Worm (Caenorhabditis elegans) whole organism, L1 larva: ENCODE results near the gene flp-8.

ENCODE experiments used
- C34B4.2 ChIP-seq: sonication (generic microtip); optimal IDR thresholded peaks from 2 replicates; lab custom pipeline; 2017; ENCODE audit warnings: mild to moderate bottlenecking, missing genetic modification characterization, missing compliant biosample characterization
- alr-1 ChIP-seq: fragments of 200-800 bp; sonication (Bioruptor generic); optimal IDR thresholded peaks from 2 replicates; lab custom pipeline; 2018; ENCODE audit warnings: borderline replicate concordance, mild to moderate bottlenecking, missing genetic modification characterization, missing compliant biosample characterization
- ceh-63 ChIP-seq: fragments of 200-800 bp; sonication (Bioruptor generic); optimal IDR thresholded peaks from 2 replicates; lab custom pipeline; 2018; ENCODE audit warnings: mild to moderate bottlenecking, missing genetic modification characterization, missing compliant biosample characterization
- ceh-82 ChIP-seq, 3 experiments: fragments of 150-350 bp in 1 of 3; sonication (generic microtip) in 2 of 3; optimal IDR thresholded peaks; 2 replicates each; lab custom pipeline; 2014 to 2017; ENCODE audit warnings: missing biosample characterization in 3 of 3, missing genetic modification characterization in 3 of 3
- ceh-88 ChIP-seq: fragments of 200-800 bp; sonication (Bioruptor generic); IDR thresholded peaks from 2 replicates; pipeline ENCODE4 v1.3.6; 2022; ENCODE audit warnings: missing genetic modification characterization, missing compliant biosample characterization
- ces-1 ChIP-seq: fragments of 150-350 bp; optimal IDR thresholded peaks from 2 replicates; lab custom pipeline; 2014; ENCODE audit warnings: missing biosample characterization, missing genetic modification reagents, missing genetic modification characterization
- dsc-1 ChIP-seq: sonication (generic microtip); optimal IDR thresholded peaks from 2 replicates; lab custom pipeline; 2016; ENCODE audit warnings: mild to moderate bottlenecking, missing genetic modification characterization, missing compliant biosample characterization
- egl-13 ChIP-seq: sonication (generic microtip); optimal IDR thresholded peaks from 2 replicates; lab custom pipeline; 2016; ENCODE audit warnings: missing genotype, missing genetic modification reagents, missing genetic modification characterization, missing compliant biosample characterization
- fkh-10 ChIP-seq: sonication (generic microtip); optimal IDR thresholded peaks from 2 replicates; lab custom pipeline; 2017; ENCODE audit warnings: missing biosample characterization, missing genetic modification reagents, missing genetic modification characterization
- hlh-17 ChIP-seq: fragments of 200-800 bp; sonication (Bioruptor generic); optimal IDR thresholded peaks from 2 replicates; lab custom pipeline; 2018; ENCODE audit warnings: missing genetic modification characterization, mild to moderate bottlenecking, missing compliant biosample characterization, moderate library complexity, borderline replicate concordance
- hpl-2 ChIP-seq: fragments of 150-350 bp; optimal IDR thresholded peaks from 2 replicates; lab custom pipeline; 2014; ENCODE audit warnings: missing biosample characterization, missing genetic modification reagents, missing genetic modification characterization
- isw-1 ChIP-seq: fragments of 200-800 bp; sonication (Bioruptor generic); IDR thresholded peaks from 2 replicates; pipeline ENCODE4 v1.3.6; 2022; ENCODE audit warnings: missing genetic modification characterization, missing compliant biosample characterization
- jun-1 ChIP-seq: fragments of 150-350 bp; optimal IDR thresholded peaks from 2 replicates; lab custom pipeline; 2014; ENCODE audit warnings: missing biosample characterization, missing genetic modification reagents, missing genetic modification characterization
- lin-15B ChIP-seq: fragments of 150-350 bp; sonication (generic microtip); optimal IDR thresholded peaks from 3 replicates; lab custom pipeline; 2014; ENCODE audit warnings: missing biosample characterization, missing genetic modification characterization
- mab-9 ChIP-seq: fragments of 200-800 bp; sonication (Bioruptor generic); IDR thresholded peaks from 2 replicates; pipeline ENCODE4 v1.3.6; 2022; ENCODE audit warnings: missing genetic modification reagents, missing genetic modification characterization, missing compliant biosample characterization
- mdl-1 ChIP-seq, 2 experiments: fragments of 150-350 bp; optimal IDR thresholded peaks; 2 replicates each; lab custom pipeline; 2014 to 2017; ENCODE audit warnings: missing biosample characterization in 2 of 2, missing genetic modification characterization in 2 of 2, inconsistent platforms in 1 of 2
- mef-2 ChIP-seq: fragments of 150-350 bp; optimal IDR thresholded peaks from 2 replicates; lab custom pipeline; 2014; ENCODE audit warnings: missing biosample characterization, missing genetic modification characterization
- mep-1 ChIP-seq: fragments of 150-350 bp; optimal IDR thresholded peaks from 2 replicates; lab custom pipeline; 2014; ENCODE audit warnings: missing biosample characterization, missing genetic modification characterization
- nhr-12 ChIP-seq: sonication (generic microtip); optimal IDR thresholded peaks from 2 replicates; lab custom pipeline; 2017; ENCODE audit warnings: missing biosample characterization, missing genetic modification characterization
- nhr-19 ChIP-seq: fragments of 200-800 bp; sonication (Bioruptor generic); conservative IDR thresholded peaks from 2 replicates; pipeline ENCODE4 v1.3.6; 2022; ENCODE audit warnings: missing genetic modification characterization, missing compliant biosample characterization
- nhr-77 ChIP-seq: fragments of 150-350 bp; optimal IDR thresholded peaks from 2 replicates; lab custom pipeline; 2014; ENCODE audit warnings: missing biosample characterization, missing genetic modification characterization
- snpc-4 ChIP-seq: fragments of 150-350 bp; optimal IDR thresholded peaks from 2 replicates; lab custom pipeline; 2014; ENCODE audit warnings: missing biosample characterization, missing genetic modification characterization
- snu-23 ChIP-seq: sonication (generic microtip); optimal IDR thresholded peaks from 2 replicates; lab custom pipeline; 2016; ENCODE audit warnings: missing genetic modification characterization, missing compliant biosample characterization
- sup-37 ChIP-seq: fragments of 200-800 bp; sonication (Bioruptor generic); optimal IDR thresholded peaks from 2 replicates; lab custom pipeline; 2018; ENCODE audit warnings: mild to moderate bottlenecking, missing genetic modification characterization, missing compliant biosample characterization
- tbx-2 ChIP-seq: sonication (generic microtip); optimal IDR thresholded peaks from 2 replicates; lab custom pipeline; 2016; ENCODE audit warnings: missing genetic modification characterization, missing compliant biosample characterization
- unc-30 ChIP-seq: sonication (generic microtip); optimal IDR thresholded peaks from 2 replicates; lab custom pipeline; 2017; ENCODE audit warnings: missing biosample characterization, missing genetic modification characterization
- unc-86 ChIP-seq: sonication (generic microtip); optimal IDR thresholded peaks from 2 replicates; lab custom pipeline; 2016; ENCODE audit warnings: missing genetic modification characterization, missing compliant biosample characterization
- vab-15 ChIP-seq: sonication (generic microtip); optimal IDR thresholded peaks from 2 replicates; lab custom pipeline; 2017; ENCODE audit warnings: missing genotype, mild to moderate bottlenecking, missing genetic modification characterization, missing compliant biosample characterization
- xbp-1 ChIP-seq: sonication (generic microtip); optimal IDR thresholded peaks from 2 replicates; lab custom pipeline; 2016; ENCODE audit warnings: missing genetic modification characterization, missing compliant biosample characterization

Gene flp-8

DNA sequence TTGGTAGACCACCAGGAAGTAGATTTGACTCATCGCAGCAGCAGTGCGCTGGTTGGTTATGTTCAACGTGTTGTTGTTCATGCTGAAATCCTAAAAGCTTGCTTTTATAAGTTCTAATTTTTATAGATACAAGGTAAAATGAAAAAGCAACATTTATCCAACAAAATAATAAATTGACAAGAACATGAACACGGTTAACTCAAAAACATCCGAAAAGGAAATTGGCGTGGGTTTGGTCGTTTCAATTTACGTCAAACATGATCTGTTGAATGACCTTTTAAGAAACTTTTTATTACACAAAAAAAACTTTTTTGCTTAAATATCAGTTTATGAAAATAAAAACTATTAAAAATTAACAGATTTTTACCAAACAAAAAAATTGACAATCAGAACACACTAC lies 47.6 kb downstream of the flp-8 start, which contains the start of gene ntr-2:
Gene ntr-2, minus strand, starts transcription at position 101 of the 400 bp plus-strand sequence.
- TF ChIP-seq mef-2 (tag; lab: Kevin White, UChicago) (no peak), ceh-63 (GFP tag; lab: Kevin White, UChicago) (no peak), lin-15B (tag; lab: Kevin White, UChicago) (no peak), nhr-77 (no peak), dsc-1 (tag; lab: Kevin White, UChicago) (no peak), ceh-82 (tag; optimal IDR thresholded peaks at IDR 0.05; lab: Kevin White, UChicago) (no peak), hpl-2 (GFP tag; lab: Kevin White, UChicago) (no peak), sup-37 (GFP tag; lab: Kevin White, UChicago) (no peak)

DNA sequence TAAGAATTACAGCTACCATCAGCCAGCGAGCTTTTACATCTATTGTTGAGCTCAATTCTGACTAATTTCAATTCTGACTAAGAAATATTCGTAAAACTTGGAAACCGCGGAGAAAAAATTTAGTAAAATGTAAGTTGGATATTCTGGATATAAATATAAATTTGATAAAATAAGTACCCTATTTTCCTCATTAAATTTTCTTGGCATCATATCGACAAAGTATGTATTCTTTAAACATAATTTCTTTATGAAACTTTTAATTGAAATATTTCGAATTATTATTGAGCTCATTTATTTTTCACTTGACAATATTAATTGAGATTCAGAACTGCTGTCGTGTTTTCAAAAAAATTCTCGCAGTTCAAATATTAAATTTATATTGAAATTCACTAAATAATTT lies 48.3 kb downstream of the flp-8 start:
- TF ChIP-seq unc-86 (tag; lab: Kevin White, UChicago) (no peak), hpl-2 (GFP tag; lab: Kevin White, UChicago) (no peak), unc-30 (tag; lab: Kevin White, UChicago) (no peak), snu-23 (no peak), mdl-1 (tag; optimal IDR thresholded peaks at IDR 0.05; lab: Kevin White, UChicago) (no peak), snpc-4 (tag; lab: Kevin White, UChicago) (no peak), fkh-10 (GFP tag; lab: Kevin White, UChicago) (no peak), ceh-88 (GFP tag; lab: Robert Waterston, UW) (no peak)

DNA sequence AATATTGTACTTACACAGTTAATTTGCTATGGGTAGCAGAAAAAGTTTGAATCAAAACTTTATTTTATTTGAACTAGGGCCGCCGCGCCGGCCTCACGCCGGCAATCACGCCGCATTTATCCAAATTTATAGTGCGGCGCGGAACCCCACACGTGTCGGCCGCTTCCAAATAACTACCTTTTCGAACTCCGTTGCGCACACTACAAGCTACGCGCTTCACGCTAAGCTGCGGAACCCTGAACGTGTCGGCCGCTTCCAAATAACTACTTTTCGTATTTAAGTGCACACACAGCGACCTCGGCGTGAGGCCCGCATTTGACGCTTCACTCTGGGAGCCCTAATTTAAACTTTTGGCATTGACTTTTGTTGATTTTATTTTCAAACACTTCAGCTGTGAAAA lies 50.2 kb downstream of the flp-8 start:
- no peak for TF ChIP-seq ceh-63 (GFP tag; lab: Kevin White, UChicago)
- TF ChIP-seq nhr-12 (tag; lab: Kevin White, UChicago): no peak
- TF ChIP-seq xbp-1 (tag; lab: Kevin White, UChicago): no peak
- no peak for TF ChIP-seq mab-9
- TF ChIP-seq hlh-17 (GFP tag; lab: Kevin White, UChicago): no peak
- no peak for TF ChIP-seq alr-1 (tag; lab: Kevin White, UChicago)
- TF ChIP-seq fkh-10 (GFP tag; lab: Kevin White, UChicago): no peak
- no peak for TF ChIP-seq mep-1 (tag; lab: Kevin White, UChicago)
- no peak for TF ChIP-seq jun-1
- no peak for TF ChIP-seq unc-30 (tag; lab: Kevin White, UChicago)
- no peak for TF ChIP-seq egl-13
- no peak for TF ChIP-seq nhr-19 (GFP tag; lab: Robert Waterston, UW)
- no peak for TF ChIP-seq vab-15 (tag; lab: Kevin White, UChicago)
- TF ChIP-seq isw-1: no peak
- no peak for TF ChIP-seq C34B4.2 (tag; lab: Kevin White, UChicago)
- no peak for TF ChIP-seq ces-1 (GFP tag; lab: Kevin White, UChicago)
- TF ChIP-seq tbx-2: no peak
